Fruit fly (Drosophila melanogaster) whole organism, embryonic: ENCODE data around the gene euc.

Source experiments
- Blimp-1 ChIP-seq: fragments of 200-800 bp; sonication (Bioruptor generic); optimal IDR thresholded peaks from 3 replicates; lab custom pipeline; 2018; ENCODE audit warnings: missing biosample characterization, missing genetic modification characterization, mild to moderate bottlenecking, moderate library complexity, missing genetic modification reagents
- CG10543 ChIP-seq: fragments of 200-800 bp; sonication (Bioruptor generic); optimal IDR thresholded peaks from 3 replicates; lab custom pipeline; 2017; ENCODE audit warnings: missing biosample characterization, mild to moderate bottlenecking, missing genetic modification characterization, moderate library complexity
- CG12155 ChIP-seq: fragments of 200-800 bp; sonication (Bioruptor generic); optimal IDR thresholded peaks from 3 replicates; lab custom pipeline; 2016; ENCODE audit warnings: missing biosample characterization, missing genetic modification characterization
- CG12659 ChIP-seq: fragments of 200-800 bp; sonication (Bioruptor generic); optimal IDR thresholded peaks from 3 replicates; lab custom pipeline; 2017; ENCODE audit warnings: mild to moderate bottlenecking, missing biosample characterization, missing genetic modification reagents, missing genetic modification characterization
- CG12769 ChIP-seq: fragments of 200-800 bp; sonication (Bioruptor generic); optimal IDR thresholded peaks from 2 replicates; lab custom pipeline; 2019; ENCODE audit warnings: missing biosample characterization, mild to moderate bottlenecking, missing genetic modification characterization, moderate library complexity
- CG13296 ChIP-seq: fragments of 200-800 bp; sonication (Bioruptor generic); optimal IDR thresholded peaks from 3 replicates; lab custom pipeline; 2018; ENCODE audit warnings: missing biosample characterization, mild to moderate bottlenecking, missing genetic modification characterization
- CG14050 ChIP-seq: fragments of 200-800 bp; sonication (Bioruptor generic); IDR thresholded peaks from 3 replicates; pipeline ENCODE4 v1.3.6; 2022; ENCODE audit warnings: missing biosample characterization, missing genetic modification characterization
- CG18262 ChIP-seq: fragments of 200-800 bp; optimal IDR thresholded peaks from 3 replicates; lab custom pipeline; 2019; ENCODE audit warnings: missing biosample characterization, mild to moderate bottlenecking, missing genetic modification characterization, moderate library complexity
- CG2202 ChIP-seq: fragments of 200-800 bp; sonication (Bioruptor generic); optimal IDR thresholded peaks from 2 replicates; lab custom pipeline; 2018; ENCODE audit warnings: missing biosample characterization, mild to moderate bottlenecking, missing genetic modification characterization
- CG31441 ChIP-seq: fragments of 200-800 bp; sonication (Bioruptor generic); IDR thresholded peaks from 2 replicates; pipeline ENCODE4 v1.3.6; 2022; ENCODE audit warnings: missing biosample characterization, missing genetic modification characterization
- CG33213 ChIP-seq: fragments of 200-800 bp; sonication (Bioruptor generic); optimal IDR thresholded peaks from 3 replicates; lab custom pipeline; 2016; ENCODE audit warnings: missing biosample characterization, missing genetic modification characterization
- CG3407 ChIP-seq: fragments of 200-800 bp; sonication (Bioruptor generic); optimal IDR thresholded peaks from 2 replicates; lab custom pipeline; 2018; ENCODE audit warnings: missing biosample characterization, mild to moderate bottlenecking, missing genetic modification characterization
- CG3847 ChIP-seq: fragments of 200-800 bp; sonication (Bioruptor generic); IDR thresholded peaks from 2 replicates; pipeline ENCODE4 v1.3.6; 2022; ENCODE audit warnings: missing biosample characterization, missing genetic modification characterization
- CG43689 ChIP-seq: fragments of 200-800 bp; sonication (Bioruptor generic); IDR thresholded peaks from 2 replicates; pipeline ENCODE4 v1.3.6; 2022; ENCODE audit warnings: missing biosample characterization, missing genetic modification characterization
- CG4617 ChIP-seq: fragments of 200-800 bp; sonication (Bioruptor generic); optimal IDR thresholded peaks from 3 replicates; lab custom pipeline; 2016; ENCODE audit warnings: missing biosample characterization, missing genetic modification characterization, borderline replicate concordance
- CG7745 ChIP-seq: fragments of 200-800 bp; sonication (Bioruptor generic); optimal IDR thresholded peaks from 2 replicates; lab custom pipeline; 2018; ENCODE audit warnings: missing biosample characterization, mild to moderate bottlenecking, missing genetic modification characterization, moderate library complexity
- Camta ChIP-seq: fragments of 200-800 bp; sonication (Bioruptor generic); optimal IDR thresholded peaks from 2 replicates; lab custom pipeline; 2016; ENCODE audit warnings: missing biosample characterization, missing genetic modification characterization
- D ChIP-seq, 2 experiments: fragments of 200-800 bp in 1 of 2; fragments of >200 bp in 1 of 2; sonication (Bioruptor generic) in 1 of 2; optimal IDR thresholded peaks; 2 replicates in 1 of 2; 3 replicates in 1 of 2; lab custom pipeline; 2017; ENCODE audit warnings: mild to moderate bottlenecking in 1 of 2, missing biosample characterization in 1 of 2, missing genetic modification characterization in 1 of 2, missing genetic modification reagents in 1 of 2
- Doc2 ChIP-seq: fragments of 200-800 bp; sonication (Bioruptor generic); IDR thresholded peaks from 2 replicates; pipeline ENCODE4 v1.3.6; 2022; ENCODE audit warnings: missing biosample characterization, missing genetic modification characterization
- E2f1 ChIP-seq: fragments of 200-800 bp; sonication (Bioruptor generic); IDR thresholded peaks from 2 replicates; pipeline ENCODE4 v1.3.6; 2022; ENCODE audit warnings: missing biosample characterization, missing genetic modification characterization
- Hr78 ChIP-seq, 2 experiments: fragments of 200-800 bp in 1 of 2; fragments of >200 bp in 1 of 2; sonication (Bioruptor generic) in 1 of 2; optimal IDR thresholded peaks; 2 replicates each; lab custom pipeline; 2017 to 2019; ENCODE audit warnings: missing biosample characterization in 2 of 2, missing genetic modification characterization in 2 of 2, mild to moderate bottlenecking in 1 of 2, moderate library complexity in 1 of 2
- Kr ChIP-seq: fragments of 200-800 bp; sonication (Bioruptor generic); optimal IDR thresholded peaks from 2 replicates; lab custom pipeline; 2017; ENCODE audit warnings: missing biosample characterization, mild to moderate bottlenecking, missing genetic modification characterization
- Lim3 ChIP-seq: fragments of 200-800 bp; sonication (Bioruptor generic); IDR thresholded peaks from 2 replicates; pipeline ENCODE4 v1.3.6; 2022; ENCODE audit warnings: missing biosample characterization, missing genetic modification characterization
- Mad ChIP-seq: fragments of 200-800 bp; sonication (Bioruptor generic); optimal IDR thresholded peaks from 2 replicates; lab custom pipeline; 2016; ENCODE audit warnings: missing biosample characterization, missing genetic modification characterization
- Mrtf ChIP-seq: fragments of 200-800 bp; sonication (Bioruptor generic); IDR thresholded peaks from 3 replicates; pipeline ENCODE4 v1.3.6; 2022; ENCODE audit warnings: missing biosample characterization, missing genetic modification characterization
- Six4 ChIP-seq: fragments of 200-800 bp; sonication (Bioruptor generic); optimal IDR thresholded peaks from 2 replicates; lab custom pipeline; 2016; ENCODE audit warnings: missing biosample characterization, missing genetic modification characterization
- ab ChIP-seq: fragments of 200-800 bp; sonication (Bioruptor generic); optimal IDR thresholded peaks from 2 replicates; lab custom pipeline; 2016; ENCODE audit warnings: missing biosample characterization, missing genetic modification characterization
- abd-A ChIP-seq: fragments of 200-800 bp; sonication (Bioruptor generic); optimal IDR thresholded peaks from 3 replicates; lab custom pipeline; 2019; ENCODE audit warnings: missing biosample characterization, mild to moderate bottlenecking, missing genetic modification characterization, moderate library complexity
- az2 ChIP-seq: fragments of 200-800 bp; sonication (Bioruptor generic); optimal IDR thresholded peaks from 3 replicates; lab custom pipeline; 2016; ENCODE audit warnings: missing biosample characterization, missing genetic modification characterization
- croc ChIP-seq: fragments of 200-800 bp; sonication (Bioruptor generic); conservative IDR thresholded peaks from 3 replicates; pipeline ENCODE4 v1.3.6; 2022; ENCODE audit warnings: missing biosample characterization, missing genetic modification characterization
- dmrt99B ChIP-seq: fragments of 200-800 bp; sonication (Bioruptor generic); optimal IDR thresholded peaks from 2 replicates; lab custom pipeline; 2018; ENCODE audit warnings: missing biosample characterization, mild to moderate bottlenecking, missing genetic modification characterization, moderate library complexity
- eyg ChIP-seq: fragments of 200-800 bp; sonication (Bioruptor generic); optimal IDR thresholded peaks from 3 replicates; lab custom pipeline; 2016; ENCODE audit warnings: missing biosample characterization, missing genetic modification characterization
- fd96Cb ChIP-seq: fragments of 200-800 bp; sonication (Bioruptor generic); optimal IDR thresholded peaks from 2 replicates; lab custom pipeline; 2018; ENCODE audit warnings: missing biosample characterization, mild to moderate bottlenecking, missing genetic modification characterization, moderate library complexity
- gcm ChIP-seq: fragments of 200-800 bp; sonication (Bioruptor generic); optimal IDR thresholded peaks from 2 replicates; lab custom pipeline; 2019; ENCODE audit warnings: missing biosample characterization, mild to moderate bottlenecking, missing genetic modification characterization, moderate library complexity
- ham ChIP-seq: fragments of 200-800 bp; sonication (Bioruptor generic); IDR thresholded peaks from 2 replicates; pipeline ENCODE4 v1.3.6; 2022; ENCODE audit warnings: missing biosample characterization, missing genetic modification characterization
- kah ChIP-seq: fragments of 200-800 bp; sonication (Bioruptor generic); optimal IDR thresholded peaks from 2 replicates; lab custom pipeline; 2018; ENCODE audit warnings: missing biosample characterization, mild to moderate bottlenecking, missing genetic modification characterization
- kni ChIP-seq: fragments of 200-800 bp; sonication (Bioruptor generic); optimal IDR thresholded peaks from 3 replicates; lab custom pipeline; 2017; ENCODE audit warnings: mild to moderate bottlenecking, missing biosample characterization, missing genetic modification reagents, missing genetic modification characterization
- pho ChIP-seq: fragments of 200-800 bp; sonication (Bioruptor generic); optimal IDR thresholded peaks from 2 replicates; lab custom pipeline; 2016; ENCODE audit warnings: missing biosample characterization, missing genetic modification characterization
- prd ChIP-seq, 3 experiments: fragments of >200 bp in 2 of 3; fragments of 200-800 bp in 1 of 3; sonication (Bioruptor generic) in 1 of 3; optimal IDR thresholded peaks in 2 of 3; IDR thresholded peaks in 1 of 3; 2 replicates in 2 of 3; 3 replicates in 1 of 3; pipeline versions ENCODE4 v1.3.6 to Lab custom; 2017 to 2022; ENCODE audit warnings: missing biosample characterization in 1 of 3, missing genetic modification characterization in 1 of 3
- pros ChIP-seq: fragments of 200-800 bp; sonication (Bioruptor generic); optimal IDR thresholded peaks from 3 replicates; lab custom pipeline; 2019; ENCODE audit warnings: missing biosample characterization, mild to moderate bottlenecking, missing genetic modification characterization, moderate library complexity
- pum ChIP-seq: fragments of 200-800 bp; sonication (Bioruptor generic); optimal IDR thresholded peaks from 2 replicates; lab custom pipeline; 2016; ENCODE audit warnings: missing biosample characterization, missing genetic modification characterization
- stc ChIP-seq: fragments of 200-800 bp; sonication (Bioruptor generic); IDR thresholded peaks from 2 replicates; pipeline ENCODE4 v1.3.6; 2022; ENCODE audit warnings: missing biosample characterization, missing genetic modification characterization
- stwl ChIP-seq: fragments of 200-800 bp; sonication (Bioruptor generic); optimal IDR thresholded peaks from 3 replicates; lab custom pipeline; 2018; ENCODE audit warnings: missing biosample characterization, mild to moderate bottlenecking, missing genetic modification characterization, moderate library complexity
- tin ChIP-seq: fragments of 200-800 bp; sonication (Bioruptor generic); optimal IDR thresholded peaks from 3 replicates; lab custom pipeline; 2016; ENCODE audit warnings: missing biosample characterization, missing genetic modification characterization
- ttk ChIP-seq: fragments of 200-800 bp; sonication (Bioruptor generic); IDR thresholded peaks from 2 replicates; pipeline ENCODE4 v2.1.2; 2022; ENCODE audit warnings: missing biosample characterization, missing genetic modification characterization
- z ChIP-seq: fragments of 200-800 bp; sonication (Bioruptor generic); IDR thresholded peaks from 3 replicates; pipeline ENCODE4 v1.3.6; 2022; ENCODE audit warnings: missing biosample characterization, missing genetic modification characterization
- zfh1 ChIP-seq: fragments of 200-800 bp; sonication (Bioruptor generic); IDR thresholded peaks from 3 replicates; pipeline ENCODE4 v1.3.6; 2022; ENCODE audit warnings: missing biosample characterization, missing genetic modification characterization

The euc gene

DNA sequence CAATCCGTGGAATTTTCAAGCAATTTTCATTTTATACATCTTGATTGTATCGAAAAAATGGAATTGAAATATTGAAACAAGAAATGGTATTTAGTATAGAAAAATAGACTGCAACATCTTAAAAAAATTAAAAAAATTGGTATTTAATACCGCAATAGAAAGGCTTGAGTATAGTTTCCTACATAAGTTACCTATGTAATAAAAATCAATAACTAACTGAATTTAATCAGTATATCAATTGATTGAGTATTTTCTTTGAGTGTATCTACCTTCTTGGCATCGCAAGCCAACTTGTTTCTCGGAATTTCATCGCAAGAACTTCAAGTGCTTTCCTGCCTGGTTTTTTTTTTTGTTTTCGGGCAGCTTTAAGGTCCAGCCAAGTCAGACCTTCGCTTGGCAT, 11.9 kb upstream of the euc start (continued):
- TF ChIP-seq CG31441 (peak; percentile 36; the same call in 1 of the 2 replicates), kah (GFP tag; lab: Kevin White, UChicago) (no peak), Mrtf (GFP tag; lab: Robert Waterston, UW) (no peak), Mad (GFP tag; lab: Kevin White, UChicago) (no peak), tin (GFP tag; lab: Kevin White, UChicago) (no peak), ttk (GFP tag; lab: Robert Waterston, UW) (no peak), stc (GFP tag; lab: Robert Waterston, UW) (peak; percentile 20; the same call in 1 of the 2 replicates), Camta (GFP tag; lab: Kevin White, UChicago) (no peak), CG18262 (peak; percentile 30), ab (GFP tag; lab: Kevin White, UChicago) (no peak), CG4617 (GFP tag; lab: Kevin White, UChicago) (no peak), az2 (GFP tag; lab: Kevin White, UChicago) (peak; percentile 4), E2f1 (GFP tag; lab: Robert Waterston, UW) (no peak), CG33213 (GFP tag; lab: Kevin White, UChicago) (no peak), Hr78 (GFP tag; optimal IDR thresholded peaks at IDR 0.05; lab: Kevin White, UChicago) (no peak), CG14050 (GFP tag; lab: Robert Waterston, UW) (no peak)

DNA sequence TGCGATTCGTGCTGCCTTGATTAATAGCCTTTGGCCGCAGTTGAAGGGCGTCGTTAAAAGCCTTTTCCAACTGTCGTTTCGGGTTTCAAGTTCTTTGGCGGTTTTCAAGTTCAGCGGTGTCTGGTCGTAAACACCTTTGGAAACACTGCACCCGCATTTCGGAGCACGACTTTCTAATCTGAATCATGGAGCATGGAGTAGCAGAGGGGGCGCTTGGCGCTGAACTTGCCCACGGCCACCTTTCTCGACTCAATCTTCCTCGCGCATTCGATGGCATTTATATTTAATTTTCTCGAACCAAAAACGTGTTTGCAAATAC, 11.2 kb upstream of the euc start:
- TF ChIP-seq abd-A (peak; percentile 16), kni (peak; percentile 57), eyg (GFP tag; lab: Kevin White, UChicago) (no peak), CG43689 (no peak), gcm (peak; percentile 59), Kr (no peak), D (optimal IDR thresholded peaks at IDR 0.05; lab: Kevin White, UChicago) (peak; percentile 47), D (GFP tag; optimal IDR thresholded peaks at IDR 0.05; lab: Kevin White, UChicago) (no peak), Blimp-1 (peak; percentile 12)

DNA sequence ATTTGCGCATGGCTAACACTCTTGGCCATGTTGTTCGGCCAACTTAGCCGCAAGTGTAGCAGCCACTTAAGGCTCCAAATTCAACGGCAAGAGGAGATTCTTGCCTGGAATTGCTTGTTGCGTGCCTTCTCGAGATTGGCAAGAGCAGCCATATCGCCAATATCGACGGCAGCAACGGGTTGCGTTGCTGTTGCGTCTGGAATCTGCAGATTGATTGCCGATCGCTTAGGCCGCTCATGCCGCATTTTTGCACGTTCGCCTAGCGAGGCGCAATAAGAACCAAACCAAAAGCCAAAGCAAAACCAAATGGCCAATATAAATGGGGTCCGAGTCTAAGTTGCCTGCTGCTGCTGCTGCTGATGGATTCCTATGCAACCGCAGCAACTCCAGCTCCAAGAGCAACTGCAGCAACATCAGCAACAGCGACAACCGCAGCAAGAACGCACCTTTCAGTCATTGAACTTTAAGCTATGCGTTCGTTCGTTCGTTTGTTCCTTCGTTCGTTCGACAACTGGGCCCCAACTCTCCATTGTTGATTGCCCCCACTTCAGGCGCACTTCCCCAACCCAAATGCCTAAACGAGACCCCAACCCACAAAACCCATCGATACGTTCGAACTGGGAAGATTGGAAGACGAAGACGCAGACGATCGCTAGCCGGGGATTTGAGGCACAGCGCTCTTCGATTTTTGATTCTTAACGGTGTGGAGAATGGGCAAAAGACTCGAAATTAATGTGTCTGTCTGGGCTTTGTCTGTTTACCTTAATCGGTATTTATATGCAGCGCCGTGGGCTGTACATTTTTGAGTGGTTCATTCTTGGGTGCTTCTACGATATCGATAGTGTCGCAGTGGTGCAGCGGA, 10.6 kb upstream of the euc start:
- TF ChIP-seq CG7745 (tag; lab: Kevin White, UChicago) (peak; percentile 22), croc (no peak), Lim3 (GFP tag; lab: Robert Waterston, UW) (no peak), pros (GFP tag; lab: Kevin White, UChicago) (peak; percentile 57), CG12155 (GFP tag; lab: Kevin White, UChicago) (no peak), Six4 (GFP tag; lab: Kevin White, UChicago) (no peak), stwl (tag; lab: Kevin White, UChicago) (no peak), CG3407 (no peak), Doc2 (GFP tag; lab: Robert Waterston, UW) (no peak), dmrt99B (tag; lab: Kevin White, UChicago) (no peak), prd (optimal IDR thresholded peaks at IDR 0.05; lab: Kevin White, UChicago) (no peak), prd (GFP tag; IDR thresholded peaks at IDR 0.05; lab: Robert Waterston, UW) (no peak), pho (GFP tag; lab: Kevin White, UChicago) (no peak), CG12769 (no peak), z (GFP tag; lab: Robert Waterston, UW) (no peak), CG2202 (tag; lab: Kevin White, UChicago) (no peak), ham (no peak), CG3847 (GFP tag; lab: Robert Waterston, UW) (no peak), fd96Cb (tag; lab: Kevin White, UChicago) (no peak), pum (GFP tag; lab: Kevin White, UChicago) (no peak), CG13296 (GFP tag; lab: Kevin White, UChicago) (no peak), CG10543 (GFP tag; lab: Kevin White, UChicago) (no peak), CG12659 (GFP tag; lab: Kevin White, UChicago) (no peak), zfh1 (0 out of 3 replicates have a peak, but pooled peaks have one; percentile 33)
